Worm (Caenorhabditis elegans) whole organism, midembryonic: Measurements from ENCODE around the gene pph-2.
"Not testable (repeated sequence)": the region's sequence is repeated elsewhere in the genome, so short reads cannot be mapped to it uniquely, and the experiment has no call there.

Experiments used
- T22C8.4 ChIP-seq: fragments of 200-800 bp; sonication (Bioruptor generic); IDR thresholded peaks from 2 replicates; pipeline ENCODE4 v1.3.6; 2022; ENCODE audit warnings: missing genetic modification characterization, missing compliant biosample characterization
- cog-1 ChIP-seq: sonication (generic microtip); optimal IDR thresholded peaks from 2 replicates; lab custom pipeline; 2016; ENCODE audit warnings: missing genetic modification characterization, missing compliant biosample characterization
- flt-1 ChIP-seq: fragments of 200-800 bp; sonication (Bioruptor generic); IDR thresholded peaks from 2 replicates; pipeline ENCODE4 v1.3.6; 2022; ENCODE audit warnings: missing genetic modification characterization, missing compliant biosample characterization
- klf-2 ChIP-seq: fragments of 200-800 bp; sonication (Bioruptor generic); conservative IDR thresholded peaks from 2 replicates; pipeline ENCODE4 v1.3.6; 2022; ENCODE audit warnings: missing genetic modification reagents, missing genetic modification characterization, missing compliant biosample characterization
- med-1 ChIP-seq: sonication (generic microtip); optimal IDR thresholded peaks from 2 replicates; lab custom pipeline; 2017; ENCODE audit warnings: missing genetic modification characterization, mild to moderate bottlenecking, missing compliant biosample characterization, antibody characterized with exemption, missing genetic modification reagents; ENCODE audit not compliant: insufficient read depth
- ref-1 ChIP-seq: fragments of 200-800 bp; sonication (Bioruptor generic); conservative IDR thresholded peaks from 2 replicates; pipeline ENCODE4 v1.3.6; 2022; ENCODE audit warnings: missing genetic modification reagents, missing genetic modification characterization, missing compliant biosample characterization
- tab-1 ChIP-seq: fragments of 200-800 bp; sonication (Bioruptor generic); IDR thresholded peaks from 2 replicates; pipeline ENCODE4 v1.3.6; 2022; ENCODE audit warnings: missing genetic modification characterization, missing compliant biosample characterization
- ztf-23 ChIP-seq: fragments of 200-800 bp; sonication (Bioruptor generic); IDR thresholded peaks from 2 replicates; pipeline ENCODE4 v1.3.6; 2022; ENCODE audit warnings: missing genetic modification reagents, missing genetic modification characterization, missing compliant biosample characterization
- ztf-29 ChIP-seq: fragments of 200-800 bp; sonication (Bioruptor generic); IDR thresholded peaks from 2 replicates; pipeline ENCODE4 v1.3.6; 2022; ENCODE audit warnings: missing genetic modification reagents, missing genetic modification characterization, missing compliant biosample characterization

Gene pph-2

DNA sequence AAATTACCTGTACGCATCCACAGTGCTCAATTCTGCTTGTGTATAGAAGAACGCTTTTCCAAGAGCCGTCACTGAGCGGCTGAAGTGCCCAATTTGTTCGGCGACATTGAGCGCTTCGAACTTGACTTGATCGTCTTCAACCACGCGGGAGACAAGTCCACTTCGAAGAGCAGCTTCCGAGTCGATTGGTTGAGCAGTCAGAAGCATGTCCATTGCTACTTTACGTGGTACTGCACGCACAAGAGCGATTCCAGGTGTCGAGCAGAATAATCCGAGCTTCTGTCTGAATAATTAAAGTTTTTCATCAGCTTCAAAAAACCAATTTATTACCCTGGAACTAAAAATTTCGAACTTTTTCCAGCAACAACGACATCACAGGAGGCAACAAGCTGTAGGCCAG is 22.1 kb downstream of the pph-2 start:
- TF ChIP-seq ztf-23 (GFP tag; lab: Robert Waterston, UW) (no peak), ref-1 (GFP tag; lab: Robert Waterston, UW) (no peak)

DNA sequence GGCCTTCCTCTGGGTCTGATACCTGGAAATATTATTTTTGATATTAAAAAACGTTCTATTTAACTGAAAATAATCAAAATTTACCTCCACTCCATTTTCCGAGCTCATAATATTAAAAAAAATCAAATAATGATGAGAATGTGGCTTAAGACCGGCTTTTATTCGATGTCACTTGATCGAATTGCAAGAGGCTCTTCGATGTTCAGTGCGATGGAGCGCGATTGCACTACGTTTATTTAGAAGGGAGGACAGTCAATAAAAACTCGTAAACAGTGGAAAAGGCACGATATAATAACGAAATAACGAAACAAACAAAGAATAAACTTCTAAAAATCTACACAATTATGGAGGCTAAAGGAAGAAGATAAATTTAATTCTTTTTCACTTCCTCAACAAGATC is 22.8 kb downstream of the pph-2 start, which contains the start of gene tag-30:
Gene tag-30 (minus strand): TSS at position 383 of the 400 bp plus-strand sequence.
- TF ChIP-seq cog-1 (tag; lab: Kevin White, UChicago): no peak
- TF ChIP-seq ztf-23 (GFP tag; lab: Robert Waterston, UW): no peak
- no peak for TF ChIP-seq ref-1 (GFP tag; lab: Robert Waterston, UW)

DNA sequence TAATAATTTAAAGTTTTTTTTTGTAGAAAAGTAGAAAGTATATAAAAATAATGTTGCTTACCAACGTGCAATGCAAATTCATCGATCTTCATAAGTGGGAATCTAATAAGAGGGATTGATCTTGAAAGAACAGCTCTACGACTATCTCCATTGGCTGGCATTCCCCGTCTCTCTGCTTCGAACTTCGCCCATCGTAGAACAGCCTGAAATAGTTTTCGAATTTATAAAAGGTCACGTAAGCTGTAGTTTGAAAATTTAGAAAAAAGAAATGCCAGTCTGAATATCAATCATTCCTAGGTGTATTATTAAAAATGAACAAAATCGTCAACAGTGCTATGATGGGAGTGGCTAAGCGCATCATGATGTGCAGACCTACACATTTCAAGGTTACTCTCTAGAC is 25.7 kb downstream of the pph-2 start, which contains the start of gene F38H4.5:
Gene F38H4.5 (plus strand): TSS at position 301 of the 400 bp plus-strand sequence.
- TF ChIP-seq cog-1 (tag; lab: Kevin White, UChicago) (no peak), tab-1 (GFP tag; lab: Robert Waterston, UW) (no peak), ref-1 (GFP tag; lab: Robert Waterston, UW) (no peak), med-1 (GFP tag; lab: Kevin White, UChicago) (no peak), T22C8.4 (GFP tag; lab: Robert Waterston, UW) (no peak), flt-1 (no peak), ztf-29 (GFP tag; lab: Robert Waterston, UW) (no peak), ztf-23 (GFP tag; lab: Robert Waterston, UW) (no peak), klf-2 (GFP tag; lab: Robert Waterston, UW) (no peak)

DNA sequence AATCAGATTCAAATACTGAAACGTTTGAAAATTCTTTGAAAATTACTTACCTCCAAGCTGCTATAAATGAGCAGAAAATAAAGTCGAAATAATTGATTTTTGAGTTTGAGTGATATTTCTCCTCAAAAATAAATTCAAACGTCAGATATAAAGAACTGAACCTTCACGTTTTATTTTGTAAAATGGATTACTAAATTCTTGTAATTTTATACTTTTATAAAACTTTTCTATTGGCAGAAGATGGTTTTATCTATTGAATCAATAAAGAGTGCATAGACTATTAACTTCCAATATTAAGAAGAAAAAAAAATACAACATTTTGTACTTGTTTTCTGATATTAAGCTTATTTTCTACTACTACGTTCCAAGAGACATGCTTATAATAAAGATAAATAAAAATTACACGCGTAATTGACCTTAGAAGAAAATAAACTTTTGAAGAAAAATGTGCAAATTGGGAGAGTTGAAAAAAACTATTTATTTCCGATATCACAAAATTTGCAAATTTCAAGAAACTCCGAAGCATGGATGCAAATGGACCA is 29.7 kb downstream of the pph-2 start, which contains the start of the genes F38H4.6 and F38H4.4:
Gene F38H4.6 (minus strand): TSS at position 101 of the 542 bp plus-strand sequence.
Gene F38H4.4 (plus strand): TSS at position 492 of the 542 bp plus-strand sequence.
- TF ChIP-seq tab-1 (GFP tag; lab: Robert Waterston, UW): no peak
- no peak for TF ChIP-seq ref-1 (GFP tag; lab: Robert Waterston, UW)
- TF ChIP-seq med-1 (GFP tag; lab: Kevin White, UChicago): no peak

DNA sequence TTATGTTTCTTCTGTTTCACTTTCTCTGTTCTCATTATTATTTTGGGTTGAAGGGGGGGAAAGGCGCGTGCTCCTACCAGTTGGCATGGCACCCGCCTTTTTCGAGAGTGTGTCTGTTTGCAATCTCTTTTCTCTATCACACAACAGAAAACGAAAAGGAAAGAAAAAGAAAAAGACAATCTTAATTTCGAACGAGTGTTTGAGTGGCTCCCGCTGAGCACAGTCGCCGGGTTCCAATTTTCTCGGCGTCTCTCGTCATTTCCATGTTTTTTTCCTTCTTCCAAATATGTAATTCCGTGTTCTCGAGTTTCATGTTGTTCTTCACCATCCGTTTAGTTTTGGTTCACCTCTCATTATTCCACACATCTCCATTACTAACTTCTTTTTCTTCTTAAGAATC is 35.5 kb downstream of the pph-2 start, which contains the start of gene F38H4.3:
Gene F38H4.3 (plus strand): TSS at position 301 of the 400 bp plus-strand sequence.
- TF ChIP-seq cog-1 (tag; lab: Kevin White, UChicago): no peak

DNA sequence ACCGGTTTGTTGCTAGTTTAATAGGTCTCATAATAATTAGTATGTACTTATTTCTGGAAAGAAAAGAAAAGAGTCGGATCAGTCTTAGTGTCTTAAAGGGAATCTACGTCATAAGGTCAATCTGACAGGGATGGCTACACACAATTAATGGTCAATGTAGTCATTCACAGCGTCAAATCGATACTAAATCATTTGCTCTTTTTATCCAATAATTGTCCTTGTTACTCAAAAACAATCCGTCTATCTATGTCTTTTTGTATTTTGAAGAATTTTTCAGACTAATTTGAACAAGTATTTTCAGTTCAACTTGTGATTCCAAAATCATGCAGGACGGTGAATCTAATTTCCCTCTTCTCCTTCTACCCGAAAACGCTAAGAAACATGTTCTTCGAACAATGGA is 38.9 kb downstream of the pph-2 start, which contains the start of gene fbxb-3:
Gene fbxb-3 (plus strand): TSS at position 301 of the 400 bp plus-strand sequence.
- TF ChIP-seq klf-2 (GFP tag; lab: Robert Waterston, UW) (no peak), ztf-29 (GFP tag; lab: Robert Waterston, UW) (no peak), tab-1 (GFP tag; lab: Robert Waterston, UW) (no peak), cog-1 (tag; lab: Kevin White, UChicago) (no peak), T22C8.4 (GFP tag; lab: Robert Waterston, UW) (no peak), ref-1 (GFP tag; lab: Robert Waterston, UW) (no peak), ztf-23 (GFP tag; lab: Robert Waterston, UW) (no peak)

DNA sequence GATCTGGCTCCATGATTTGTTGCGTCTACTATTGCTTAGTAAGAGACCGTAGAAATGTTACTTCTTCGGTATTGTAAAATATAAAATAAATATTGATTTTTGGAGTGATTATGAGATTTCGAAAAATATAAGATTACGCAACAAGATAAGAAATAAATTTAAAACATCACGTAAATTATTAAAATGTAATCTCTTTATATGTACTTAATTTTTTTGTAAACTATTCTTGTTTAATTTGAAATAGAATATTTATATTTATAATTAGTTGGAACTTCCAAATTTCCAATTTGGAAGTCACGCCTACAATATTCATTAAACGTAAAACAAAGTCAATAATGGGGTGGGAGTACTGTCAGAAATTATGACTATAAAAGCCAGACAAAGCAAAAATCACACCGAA is 44.1 kb downstream of the pph-2 start, which contains the start of gene M117.4:
Gene M117.4 (minus strand): TSS at position 101 of the 400 bp plus-strand sequence.
- TF ChIP-seq tab-1 (GFP tag; lab: Robert Waterston, UW) (no peak), T22C8.4 (GFP tag; lab: Robert Waterston, UW) (no peak), ref-1 (GFP tag; lab: Robert Waterston, UW) (no peak), cog-1 (tag; lab: Kevin White, UChicago) (no peak), ztf-29 (GFP tag; lab: Robert Waterston, UW) (no peak), ztf-23 (GFP tag; lab: Robert Waterston, UW) (no peak), med-1 (GFP tag; lab: Kevin White, UChicago) (no peak), flt-1 (no peak), klf-2 (GFP tag; lab: Robert Waterston, UW) (no peak)

DNA sequence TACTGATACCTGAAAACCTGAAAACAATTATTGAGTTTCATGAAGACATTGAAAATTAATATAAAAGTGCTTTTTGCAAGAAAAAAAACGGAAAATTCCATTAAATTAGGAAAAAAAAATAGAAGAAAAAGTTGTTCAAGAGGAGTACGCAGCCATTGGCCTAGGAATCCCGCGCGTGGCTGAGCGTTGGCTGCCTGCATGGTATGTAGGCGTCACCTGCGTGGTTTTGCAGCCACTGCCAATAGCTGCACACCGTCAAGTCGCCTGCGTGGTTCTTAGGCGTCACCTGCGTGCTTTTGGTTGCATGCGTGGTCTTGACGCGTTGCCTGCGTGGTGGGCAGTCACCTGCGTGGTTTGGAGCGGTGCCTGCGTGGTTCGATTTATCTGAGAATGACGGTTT is 49.6 kb downstream of the pph-2 start, which contains the start of gene M117.6:
Gene M117.6 (minus strand): TSS at position 101 of the 400 bp plus-strand sequence.
- TF ChIP-seq ztf-29 (GFP tag; lab: Robert Waterston, UW); med-1 (GFP tag; lab: Kevin White, UChicago); T22C8.4 (GFP tag; lab: Robert Waterston, UW): not testable (repeated sequence)
